Worm (Caenorhabditis elegans) whole organism, young adult: ENCODE measurements around the gene Y57A10C.8.

Experiments
- B0019.2 ChIP-seq: fragments of 200-800 bp; sonication (Bioruptor generic); conservative IDR thresholded peaks from 2 replicates; pipeline ENCODE4 v1.3.6; 2022; ENCODE audit warnings: missing genetic modification reagents, missing genetic modification characterization, missing compliant biosample characterization
- B0336.3 ChIP-seq: fragments of 200-800 bp; sonication (Bioruptor generic); IDR thresholded peaks from 2 replicates; pipeline ENCODE4 v1.3.6; 2022; ENCODE audit warnings: missing genetic modification characterization, missing compliant biosample characterization
- F37B4.10 ChIP-seq: fragments of 200-800 bp; sonication (Bioruptor generic); IDR thresholded peaks from 2 replicates; pipeline ENCODE4 v1.3.6; 2022; ENCODE audit warnings: missing genetic modification characterization, missing compliant biosample characterization
- F39B2.1 ChIP-seq: fragments of 200-800 bp; sonication (Bioruptor generic); IDR thresholded peaks from 2 replicates; pipeline ENCODE4 v1.3.6; 2022; ENCODE audit warnings: missing genetic modification reagents, missing genetic modification characterization, missing compliant biosample characterization
- F49E8.2 ChIP-seq: sonication (generic microtip); optimal IDR thresholded peaks from 3 replicates; lab custom pipeline; 2017; ENCODE audit warnings: missing genetic modification characterization, mild to moderate bottlenecking, missing compliant biosample characterization, antibody characterized with exemption, moderate library complexity; ENCODE audit not compliant: insufficient read depth
- F55B11.4 ChIP-seq: sonication (generic microtip); optimal IDR thresholded peaks from 2 replicates; lab custom pipeline; 2016; ENCODE audit warnings: missing compliant biosample characterization, missing genetic modification characterization, borderline replicate concordance; ENCODE audit not compliant: insufficient read depth
- K11D2.4 ChIP-seq: fragments of 200-800 bp; sonication (Bioruptor generic); IDR thresholded peaks from 2 replicates; pipeline ENCODE4 v1.3.6; 2022; ENCODE audit warnings: missing genetic modification reagents, missing genetic modification characterization, missing compliant biosample characterization
- T07F8.4 ChIP-seq: sonication (generic microtip); optimal IDR thresholded peaks from 2 replicates; lab custom pipeline; 2016; ENCODE audit warnings: mild to moderate bottlenecking, missing genetic modification characterization, moderate library complexity, missing compliant biosample characterization
- Y53G8AR.9 ChIP-seq: fragments of 200-800 bp; sonication (Bioruptor generic); conservative IDR thresholded peaks from 2 replicates; pipeline ENCODE4 v1.3.6; 2022; ENCODE audit warnings: missing genetic modification reagents, missing genetic modification characterization, missing compliant biosample characterization
- Y67H2A.10 ChIP-seq: fragments of 200-800 bp; sonication (Bioruptor generic); conservative IDR thresholded peaks from 2 replicates; pipeline ENCODE4 v1.3.6; 2022; ENCODE audit warnings: missing genetic modification reagents, missing genetic modification characterization, missing compliant biosample characterization
- ZK185.1 ChIP-seq: sonication (generic microtip); optimal IDR thresholded peaks from 2 replicates; lab custom pipeline; 2016; ENCODE audit warnings: mild to moderate bottlenecking, missing genetic modification characterization, missing compliant biosample characterization; ENCODE audit not compliant: poor library complexity, severe bottlenecking
- atf-7 ChIP-seq: sonication (generic microtip); optimal IDR thresholded peaks from 2 replicates; lab custom pipeline; 2017; ENCODE audit warnings: mild to moderate bottlenecking, missing genetic modification characterization, missing compliant biosample characterization
- ceh-79 ChIP-seq: sonication (generic microtip); optimal IDR thresholded peaks from 2 replicates; lab custom pipeline; 2017; ENCODE audit warnings: mild to moderate bottlenecking, missing genetic modification characterization, missing compliant biosample characterization
- ceh-91 ChIP-seq: fragments of 200-800 bp; sonication (Bioruptor generic); IDR thresholded peaks from 2 replicates; pipeline ENCODE4 v1.3.6; 2022; ENCODE audit warnings: missing genetic modification reagents, missing genetic modification characterization, missing compliant biosample characterization
- die-1 ChIP-seq: sonication (generic microtip); optimal IDR thresholded peaks from 2 replicates; lab custom pipeline; 2016; ENCODE audit warnings: missing genotype, mild to moderate bottlenecking, missing genetic modification characterization, missing compliant biosample characterization
- dox-1 ChIP-seq: fragments of 200-800 bp; sonication (Bioruptor generic); IDR thresholded peaks from 2 replicates; pipeline ENCODE4 v1.3.6; 2022; ENCODE audit warnings: missing genetic modification reagents, missing genetic modification characterization, missing compliant biosample characterization
- dpl-1 ChIP-seq: fragments of 150-350 bp; optimal IDR thresholded peaks from 2 replicates; lab custom pipeline; 2014; ENCODE audit warnings: missing biosample characterization, missing genetic modification reagents, missing genetic modification characterization
- efl-1 ChIP-seq: fragments of 150-350 bp; optimal IDR thresholded peaks from 2 replicates; lab custom pipeline; 2014; ENCODE audit warnings: missing biosample characterization, missing genetic modification reagents, missing genetic modification characterization
- fkh-3 ChIP-seq: sonication (generic microtip); optimal IDR thresholded peaks from 2 replicates; lab custom pipeline; 2016; ENCODE audit warnings: mild to moderate bottlenecking, missing genetic modification characterization, missing compliant biosample characterization
- hlh-12 ChIP-seq: sonication (generic microtip); optimal IDR thresholded peaks from 2 replicates; lab custom pipeline; 2016; ENCODE audit warnings: missing genetic modification characterization, missing compliant biosample characterization
- hlh-26 ChIP-seq: fragments of 200-800 bp; sonication (Bioruptor generic); conservative IDR thresholded peaks from 2 replicates; pipeline ENCODE4 v1.3.6; 2022; ENCODE audit warnings: missing genetic modification reagents, missing genetic modification characterization, missing compliant biosample characterization
- hmg-20 ChIP-seq: fragments of 200-800 bp; sonication (Bioruptor generic); IDR thresholded peaks from 2 replicates; pipeline ENCODE4 v1.3.6; 2022; ENCODE audit warnings: missing genetic modification reagents, missing genetic modification characterization, missing compliant biosample characterization
- let-526 ChIP-seq: fragments of 200-800 bp; sonication (Bioruptor generic); IDR thresholded peaks from 2 replicates; pipeline ENCODE4 v1.3.6; 2022; ENCODE audit warnings: missing genetic modification reagents, missing genetic modification characterization, missing compliant biosample characterization
- lin-26 ChIP-seq: fragments of 200-800 bp; sonication (Bioruptor generic); IDR thresholded peaks from 2 replicates; pipeline ENCODE4 v1.3.6; 2022; ENCODE audit warnings: missing genetic modification reagents, missing genetic modification characterization, missing compliant biosample characterization
- lin-54 ChIP-seq: fragments of 200-800 bp; sonication (Bioruptor generic); optimal IDR thresholded peaks from 2 replicates; lab custom pipeline; 2018; ENCODE audit warnings: mild to moderate bottlenecking, missing genetic modification characterization, missing compliant biosample characterization
- madf-3 ChIP-seq: fragments of 200-800 bp; sonication (Bioruptor generic); IDR thresholded peaks from 2 replicates; pipeline ENCODE4 v1.3.6; 2022; ENCODE audit warnings: missing genetic modification reagents, missing genetic modification characterization, missing compliant biosample characterization
- madf-6 ChIP-seq: fragments of 200-800 bp; sonication (Bioruptor generic); IDR thresholded peaks from 2 replicates; pipeline ENCODE4 v1.3.6; 2022; ENCODE audit warnings: missing genetic modification reagents, missing genetic modification characterization, missing compliant biosample characterization
- mxl-1 ChIP-seq: sonication (generic microtip); optimal IDR thresholded peaks from 2 replicates; lab custom pipeline; 2016; ENCODE audit warnings: missing genetic modification characterization, missing compliant biosample characterization
- nhr-120 ChIP-seq: fragments of 200-800 bp; sonication (Bioruptor generic); IDR thresholded peaks from 2 replicates; pipeline ENCODE4 v1.3.6; 2022; ENCODE audit warnings: missing genetic modification characterization, missing compliant biosample characterization
- nhr-80 ChIP-seq: sonication (generic microtip); optimal IDR thresholded peaks from 2 replicates; lab custom pipeline; 2016; ENCODE audit warnings: missing genetic modification characterization, missing compliant biosample characterization
- nhr-90 ChIP-seq: sonication (generic microtip); optimal IDR thresholded peaks from 2 replicates; lab custom pipeline; 2016; ENCODE audit warnings: missing genotype, mild to moderate bottlenecking, missing genetic modification characterization, missing compliant biosample characterization
- pbrm-1 ChIP-seq: fragments of 200-800 bp; sonication (Bioruptor generic); IDR thresholded peaks from 2 replicates; pipeline ENCODE4 v1.3.6; 2022; ENCODE audit warnings: missing genetic modification reagents, missing genetic modification characterization, missing compliant biosample characterization
- snpc-1.1 ChIP-seq: sonication (generic microtip); optimal IDR thresholded peaks from 2 replicates; lab custom pipeline; 2017; ENCODE audit warnings: missing genetic modification characterization, mild to moderate bottlenecking, missing compliant biosample characterization, antibody characterized with exemption, moderate library complexity, missing genotype, missing genetic modification reagents; ENCODE audit not compliant: insufficient read depth
- snpc-3.4 ChIP-seq: sonication (generic microtip); optimal IDR thresholded peaks from 2 replicates; lab custom pipeline; 2017; ENCODE audit warnings: missing genetic modification characterization, mild to moderate bottlenecking, missing compliant biosample characterization, antibody characterized with exemption, moderate library complexity, missing genotype, missing genetic modification reagents
- unc-130 ChIP-seq: sonication (generic microtip); optimal IDR thresholded peaks from 2 replicates; lab custom pipeline; 2016; ENCODE audit warnings: missing genetic modification reagents, missing genetic modification characterization, missing compliant biosample characterization
- zfh-2 ChIP-seq: fragments of 200-800 bp; sonication (Bioruptor generic); conservative IDR thresholded peaks from 2 replicates; pipeline ENCODE4 v1.3.6; 2022; ENCODE audit warnings: missing genetic modification reagents, missing genetic modification characterization, missing compliant biosample characterization
- ztf-25 ChIP-seq: fragments of 200-800 bp; sonication (Bioruptor generic); IDR thresholded peaks from 2 replicates; pipeline ENCODE4 v1.3.6; 2022; ENCODE audit warnings: missing genetic modification reagents, missing genetic modification characterization, missing compliant biosample characterization

Y57A10C.8 gene

ce11 chrII:12412417-12412816, 17.2 kb downstream of the Y57A10C.8 start, which contains the start of gene Y57A10C.1:
Gene Y57A10C.1 (minus strand): TSS chrII:12412517.
- TF ChIP-seq F55B11.4 (tag; lab: Kevin White, UChicago) (no peak), mxl-1 (tag; lab: Kevin White, UChicago) (no peak), B0336.3 (no peak), madf-3 (GFP tag; lab: Robert Waterston, UW) (no peak), madf-6 (GFP tag; lab: Robert Waterston, UW) (no peak), ceh-79 (tag; lab: Kevin White, UChicago) (no peak), dox-1 (GFP tag; lab: Robert Waterston, UW) (no peak), B0019.2 (GFP tag; lab: Robert Waterston, UW) (no peak), zfh-2 (GFP tag; lab: Robert Waterston, UW) (no peak), pbrm-1 (no peak), unc-130 (no peak), snpc-1.1 (no peak), lin-54 (no peak), hlh-26 (GFP tag; lab: Robert Waterston, UW) (no peak)

ce11 chrII:12410107-12410506, 19.5 kb downstream of the Y57A10C.8 start, which contains the start of gene F57G9.3:
Gene F57G9.3 (minus strand): TSS chrII:12410207.
- TF ChIP-seq dox-1 (GFP tag; lab: Robert Waterston, UW) (no peak), ZK185.1 (tag; lab: Kevin White, UChicago) (no peak), hlh-12 (tag; lab: Kevin White, UChicago) (no peak), Y67H2A.10 (GFP tag; lab: Robert Waterston, UW) (no peak), F49E8.2 (tag; lab: Kevin White, UChicago) (no peak), nhr-80 (tag; lab: Kevin White, UChicago) (no peak), nhr-90 (tag; lab: Kevin White, UChicago) (no peak), atf-7 (no peak), ceh-79 (tag; lab: Kevin White, UChicago) (no peak), hmg-20 (no peak)

- TF ChIP-seq T07F8.4 (tag; lab: Kevin White, UChicago) (no peak), F49E8.2 (tag; lab: Kevin White, UChicago) (no peak), efl-1 (GFP tag; lab: Kevin White, UChicago) (no peak), fkh-3 (tag; lab: Kevin White, UChicago) (no peak), hlh-26 (GFP tag; lab: Robert Waterston, UW) (no peak), lin-26 (GFP tag; lab: Robert Waterston, UW) (no peak), F37B4.10 (GFP tag; lab: Robert Waterston, UW) (no peak), dpl-1 (GFP tag; lab: Kevin White, UChicago) (no peak), ztf-25 (no peak), nhr-120 (no peak), let-526 (GFP tag; lab: Robert Waterston, UW) (no peak), Y53G8AR.9 (GFP tag; lab: Robert Waterston, UW) (no peak), unc-130 (no peak), snpc-3.4 (no peak), die-1 (no peak), K11D2.4 (GFP tag; lab: Robert Waterston, UW) (no peak), F39B2.1 (GFP tag; lab: Robert Waterston, UW) (no peak), F55B11.4 (tag; lab: Kevin White, UChicago) (no peak), ceh-91 (GFP tag; lab: Robert Waterston, UW) (no peak)
Measured at ce11 chrII:12408717-12409116, 20.9 kb downstream of the Y57A10C.8 start, which contains the start of gene sre-31. Gene sre-31 (minus strand): TSS chrII:12408817.
